Worm (Caenorhabditis elegans): ENCODE results near the gene srh-179.

ce11 chrV:18511847-18512246, 35.7 kb downstream of the srh-179 start:
- no peak for TF ChIP-seq ces-1 (GFP tag; optimal IDR thresholded peaks at IDR 0.05)
- TF ChIP-seq unc-62 (GFP tag; optimal IDR thresholded peaks at IDR 0.05) = no peak
- no peak for TF ChIP-seq lin-14 (GFP tag; optimal IDR thresholded peaks at IDR 0.05)
- no peak for TF ChIP-seq lin-13 (GFP tag; optimal IDR thresholded peaks at IDR 0.05)

Data from whole organism, L1 larva.